Fruit fly (Drosophila melanogaster) whole organism, embryonic: Measurements from ENCODE around the gene CG7016.

Experiments used
- Abd-B ChIP-seq: fragments of 200-800 bp; sonication (Bioruptor generic); optimal IDR thresholded peaks from 2 replicates; lab custom pipeline; 2018; ENCODE audit warnings: missing biosample characterization, mild to moderate bottlenecking, missing genetic modification characterization, moderate library complexity
- Adf1 ChIP-seq: fragments of 200-800 bp; sonication (Bioruptor generic); IDR thresholded peaks from 2 replicates; pipeline ENCODE4 v1.3.6; 2022; ENCODE audit warnings: missing biosample characterization, missing genetic modification characterization
- Bdp1 ChIP-seq: fragments of 200-800 bp; sonication (Bioruptor generic); optimal IDR thresholded peaks from 3 replicates; lab custom pipeline; 2016; ENCODE audit warnings: missing biosample characterization, missing genetic modification characterization
- CG10209 ChIP-seq: fragments of 200-800 bp; sonication (Bioruptor generic); optimal IDR thresholded peaks from 3 replicates; lab custom pipeline; 2017; ENCODE audit warnings: missing biosample characterization, mild to moderate bottlenecking, missing genetic modification characterization, missing genetic modification reagents
- CG10267 ChIP-seq: fragments of 200-800 bp; sonication (Bioruptor generic); optimal IDR thresholded peaks from 2 replicates; lab custom pipeline; 2018; ENCODE audit warnings: missing biosample characterization, mild to moderate bottlenecking, missing genetic modification characterization, moderate library complexity
- CG10654 ChIP-seq: fragments of 200-800 bp; sonication (Bioruptor generic); optimal IDR thresholded peaks from 2 replicates; lab custom pipeline; 2016; ENCODE audit warnings: missing biosample characterization, missing genetic modification characterization
- CG11247 ChIP-seq: fragments of 200-800 bp; sonication (Bioruptor generic); IDR thresholded peaks from 2 replicates; pipeline ENCODE4 v1.3.6; 2022; ENCODE audit warnings: missing biosample characterization, missing genetic modification characterization
- CG11695 ChIP-seq: fragments of 200-800 bp; sonication (Bioruptor generic); IDR thresholded peaks from 3 replicates; pipeline ENCODE4 v1.3.6; 2022; ENCODE audit warnings: missing biosample characterization, missing genetic modification characterization
- CG12391 ChIP-seq: fragments of 200-800 bp; sonication (Bioruptor generic); optimal IDR thresholded peaks from 3 replicates; lab custom pipeline; 2018; ENCODE audit warnings: missing biosample characterization, mild to moderate bottlenecking, missing genetic modification characterization, moderate library complexity
- CG12659 ChIP-seq: fragments of 200-800 bp; sonication (Bioruptor generic); optimal IDR thresholded peaks from 3 replicates; lab custom pipeline; 2017; ENCODE audit warnings: mild to moderate bottlenecking, missing biosample characterization, missing genetic modification reagents, missing genetic modification characterization
- CG13424 ChIP-seq: fragments of 200-800 bp; sonication (Bioruptor generic); optimal IDR thresholded peaks from 2 replicates; lab custom pipeline; 2019; ENCODE audit warnings: missing biosample characterization, mild to moderate bottlenecking, missing genetic modification characterization, moderate library complexity
- CG14014 ChIP-seq: fragments of 200-800 bp; sonication (Bioruptor generic); IDR thresholded peaks from 2 replicates; pipeline ENCODE4 v1.3.6; 2022; ENCODE audit warnings: missing biosample characterization, missing genetic modification characterization
- CG15269 ChIP-seq: fragments of 200-800 bp; sonication (Bioruptor generic); optimal IDR thresholded peaks from 2 replicates; lab custom pipeline; 2018; ENCODE audit warnings: missing biosample characterization, mild to moderate bottlenecking, missing genetic modification characterization, moderate library complexity
- CG16779 ChIP-seq: fragments of 200-800 bp; sonication (Bioruptor generic); IDR thresholded peaks from 2 replicates; pipeline ENCODE4 v1.3.6; 2022; ENCODE audit warnings: missing biosample characterization, missing genetic modification characterization
- CG18599 ChIP-seq: fragments of 200-800 bp; sonication (Bioruptor generic); optimal IDR thresholded peaks from 3 replicates; lab custom pipeline; 2017; ENCODE audit warnings: missing biosample characterization, missing genetic modification characterization, mild to moderate bottlenecking, moderate library complexity, missing genetic modification reagents
- CG31441 ChIP-seq: fragments of 200-800 bp; sonication (Bioruptor generic); IDR thresholded peaks from 2 replicates; pipeline ENCODE4 v1.3.6; 2022; ENCODE audit warnings: missing biosample characterization, missing genetic modification characterization
- CG6813 ChIP-seq: fragments of 200-800 bp; sonication (Bioruptor generic); optimal IDR thresholded peaks from 2 replicates; lab custom pipeline; 2017; ENCODE audit warnings: missing biosample characterization, missing genetic modification characterization, mild to moderate bottlenecking, moderate library complexity, missing genetic modification reagents
- CG7839 ChIP-seq: fragments of 200-800 bp; sonication (Bioruptor generic); optimal IDR thresholded peaks from 3 replicates; lab custom pipeline; 2018; ENCODE audit warnings: missing biosample characterization, mild to moderate bottlenecking, missing genetic modification characterization, moderate library complexity
- Deaf1 ChIP-seq: fragments of 200-800 bp; optimal IDR thresholded peaks from 3 replicates; lab custom pipeline; 2019; ENCODE audit warnings: missing biosample characterization, mild to moderate bottlenecking, missing genetic modification characterization, moderate library complexity
- Doc3 ChIP-seq: fragments of 200-800 bp; sonication (Bioruptor generic); IDR thresholded peaks from 3 replicates; pipeline ENCODE4 v1.3.6; 2022; ENCODE audit warnings: missing biosample characterization, missing genetic modification characterization; ENCODE audit not compliant: partially characterized antibody
- Fer3 ChIP-seq: fragments of 200-800 bp; sonication (Bioruptor generic); optimal IDR thresholded peaks from 2 replicates; lab custom pipeline; 2018; ENCODE audit warnings: missing biosample characterization, mild to moderate bottlenecking, missing genetic modification characterization, moderate library complexity
- HLH3B ChIP-seq: fragments of 200-800 bp; sonication (Bioruptor generic); IDR thresholded peaks from 2 replicates; pipeline ENCODE4 v1.3.6; 2022; ENCODE audit warnings: missing biosample characterization, missing genetic modification characterization
- Lpt ChIP-seq: fragments of >200 bp; optimal IDR thresholded peaks from 2 replicates; lab custom pipeline; 2018; ENCODE audit warnings: missing biosample characterization, missing genetic modification characterization
- MBD-R2 ChIP-seq: fragments of 200-800 bp; sonication (Bioruptor generic); IDR thresholded peaks from 2 replicates; pipeline ENCODE4 v1.3.6; 2022; ENCODE audit warnings: missing biosample characterization, missing genetic modification characterization
- Meics ChIP-seq: fragments of 200-800 bp; sonication (Bioruptor generic); optimal IDR thresholded peaks from 2 replicates; lab custom pipeline; 2017; ENCODE audit warnings: missing biosample characterization, mild to moderate bottlenecking, missing genetic modification characterization
- Nf-YA ChIP-seq: fragments of 200-800 bp; sonication (Bioruptor generic); IDR thresholded peaks from 2 replicates; pipeline ENCODE4 v1.3.6; 2022; ENCODE audit warnings: missing biosample characterization, missing genetic modification characterization
- Oaz ChIP-seq: fragments of 200-800 bp; sonication (Bioruptor generic); IDR thresholded peaks from 2 replicates; pipeline ENCODE4 v1.3.6; 2022; ENCODE audit warnings: missing biosample characterization, missing genetic modification characterization
- Oli ChIP-seq: fragments of 200-800 bp; sonication (Bioruptor generic); optimal IDR thresholded peaks from 2 replicates; lab custom pipeline; 2018; ENCODE audit warnings: missing biosample characterization, mild to moderate bottlenecking, missing genetic modification characterization, moderate library complexity
- Sox100B ChIP-seq: fragments of 200-800 bp; sonication (Bioruptor generic); optimal IDR thresholded peaks from 3 replicates; lab custom pipeline; 2018; ENCODE audit warnings: missing biosample characterization, mild to moderate bottlenecking, missing genetic modification characterization
- ac ChIP-seq: fragments of 200-800 bp; sonication (Bioruptor generic); optimal IDR thresholded peaks from 3 replicates; lab custom pipeline; 2017; ENCODE audit warnings: missing biosample characterization, mild to moderate bottlenecking, missing genetic modification characterization
- ash1 ChIP-seq: fragments of 200-800 bp; sonication (Bioruptor generic); optimal IDR thresholded peaks from 2 replicates; lab custom pipeline; 2018; ENCODE audit warnings: missing biosample characterization, mild to moderate bottlenecking, missing genetic modification characterization
- cwo ChIP-seq: fragments of 200-800 bp; sonication (Bioruptor generic); optimal IDR thresholded peaks from 3 replicates; lab custom pipeline; 2017; ENCODE audit warnings: missing biosample characterization, missing genetic modification characterization, mild to moderate bottlenecking, moderate library complexity, missing genetic modification reagents
- dysf ChIP-seq: fragments of 200-800 bp; sonication (Bioruptor generic); IDR thresholded peaks from 3 replicates; pipeline ENCODE4 v1.3.6; 2022; ENCODE audit warnings: missing biosample characterization, missing genetic modification characterization
- ewg ChIP-seq: fragments of 200-800 bp; sonication (Bioruptor generic); optimal IDR thresholded peaks from 3 replicates; lab custom pipeline; 2017; ENCODE audit warnings: mild to moderate bottlenecking, missing biosample characterization, missing genetic modification reagents, missing genetic modification characterization
- hkb ChIP-seq, 2 experiments: fragments of 200-800 bp in 1 of 2; fragments of >200 bp in 1 of 2; sonication (Bioruptor generic) in 1 of 2; IDR thresholded peaks in 1 of 2; optimal IDR thresholded peaks in 1 of 2; 2 replicates each; pipeline versions ENCODE4 v1.3.6 to Lab custom; 2017 to 2022; ENCODE audit warnings: missing biosample characterization in 1 of 2, missing genetic modification characterization in 1 of 2
- ken ChIP-seq: fragments of 200-800 bp; sonication (Bioruptor generic); IDR thresholded peaks from 3 replicates; pipeline ENCODE4 v1.3.6; 2022; ENCODE audit warnings: missing biosample characterization, missing genetic modification characterization
- lab ChIP-seq: fragments of 200-800 bp; sonication (Bioruptor generic); optimal IDR thresholded peaks from 3 replicates; lab custom pipeline; 2017; ENCODE audit warnings: missing biosample characterization, missing genetic modification characterization, mild to moderate bottlenecking, moderate library complexity, missing genetic modification reagents
- lmd ChIP-seq: fragments of 200-800 bp; sonication (Bioruptor generic); IDR thresholded peaks from 2 replicates; pipeline ENCODE4 v1.3.6; 2022; ENCODE audit warnings: missing biosample characterization, missing genetic modification characterization
- nerfin-2 ChIP-seq: fragments of 200-800 bp; sonication (Bioruptor generic); IDR thresholded peaks from 2 replicates; pipeline ENCODE4 v1.3.6; 2022; ENCODE audit warnings: missing biosample characterization, missing genetic modification characterization; ENCODE audit not compliant: partially characterized antibody
- nmo ChIP-seq: fragments of 200-800 bp; sonication (Bioruptor generic); optimal IDR thresholded peaks from 2 replicates; lab custom pipeline; 2018; ENCODE audit warnings: missing biosample characterization, mild to moderate bottlenecking, missing genetic modification characterization, moderate library complexity
- otp ChIP-seq: fragments of 200-800 bp; sonication (Bioruptor generic); IDR thresholded peaks from 3 replicates; pipeline ENCODE4, ENCODE4 v1.3.6; 2022; ENCODE audit warnings: missing biosample characterization, missing genetic modification characterization
- prd ChIP-seq, 3 experiments: fragments of >200 bp in 2 of 3; fragments of 200-800 bp in 1 of 3; sonication (Bioruptor generic) in 1 of 3; optimal IDR thresholded peaks in 2 of 3; IDR thresholded peaks in 1 of 3; 2 replicates in 2 of 3; 3 replicates in 1 of 3; pipeline versions ENCODE4 v1.3.6 to Lab custom; 2017 to 2022; ENCODE audit warnings: missing biosample characterization in 1 of 3, missing genetic modification characterization in 1 of 3
- psq ChIP-seq: fragments of 200-800 bp; sonication (Bioruptor generic); optimal IDR thresholded peaks from 2 replicates; lab custom pipeline; 2017; ENCODE audit warnings: missing biosample characterization, missing genetic modification characterization
- ranshi ChIP-seq: fragments of 200-800 bp; sonication (Bioruptor generic); IDR thresholded peaks from 2 replicates; pipeline ENCODE4 v1.3.6; 2022; ENCODE audit warnings: missing biosample characterization, missing genetic modification characterization
- run ChIP-seq: fragments of 200-800 bp; sonication (Bioruptor generic); optimal IDR thresholded peaks from 3 replicates; lab custom pipeline; 2018; ENCODE audit warnings: missing biosample characterization, mild to moderate bottlenecking, missing genetic modification characterization
- sens ChIP-seq: fragments of 200-800 bp; sonication (Bioruptor generic); peaks from one replicate; lab custom pipeline; 2016; ENCODE audit warnings: missing biosample characterization, missing genetic modification characterization
- slou ChIP-seq: fragments of 200-800 bp; sonication (Bioruptor generic); optimal IDR thresholded peaks from 3 replicates; lab custom pipeline; 2016; ENCODE audit warnings: missing biosample characterization, missing genetic modification characterization
- tgo ChIP-seq: fragments of 200-800 bp; sonication (Bioruptor generic); IDR thresholded peaks from 3 replicates; pipeline ENCODE4 v1.3.6; 2022; ENCODE audit warnings: missing biosample characterization, missing genetic modification characterization
- zen2 ChIP-seq: fragments of 200-800 bp; sonication (Bioruptor generic); IDR thresholded peaks from 3 replicates; pipeline ENCODE4 v1.3.6; 2022; ENCODE audit warnings: missing biosample characterization, missing genetic modification characterization; ENCODE audit not compliant: partially characterized antibody

CG7016 gene

DNA sequence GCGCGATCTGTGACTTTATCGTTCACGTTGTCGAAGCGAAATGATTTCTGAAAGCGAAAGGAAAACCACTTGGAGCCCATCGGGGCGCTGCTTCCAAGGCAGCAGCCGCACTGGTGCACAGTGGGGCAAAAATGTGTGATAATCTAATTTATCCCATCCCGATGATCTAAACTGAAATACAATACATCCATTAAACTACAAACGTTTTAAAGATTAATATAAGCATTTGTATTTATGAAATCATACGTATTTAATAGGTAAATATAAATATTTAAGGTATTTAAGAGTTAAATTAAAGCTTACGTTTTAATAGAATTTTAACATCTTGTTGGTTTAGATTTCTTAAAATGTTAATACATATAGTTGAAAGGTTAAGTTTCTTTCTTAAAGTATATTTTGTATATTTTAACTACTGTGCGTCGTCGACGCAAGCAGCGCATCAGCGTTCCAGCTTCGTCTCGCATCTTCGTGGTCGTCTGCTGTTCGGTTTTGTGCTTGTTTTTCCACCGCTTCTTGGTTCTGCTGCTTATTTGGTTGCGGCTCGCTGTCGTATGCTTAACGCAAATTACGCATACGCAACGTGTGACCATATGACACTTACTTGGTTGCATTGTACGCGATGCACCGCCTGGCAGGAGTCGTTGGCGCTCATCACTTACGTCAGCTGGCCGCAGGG, 43.4 kb downstream of the CG7016 start, which contains the start of gene CG13643 (continued):
- TF ChIP-seq CG14014 = 0 out of 2 replicates have a peak, but pooled peaks have one; percentile 35
- TF ChIP-seq ac (GFP tag; lab: Kevin White, UChicago) = no peak
- no peak for TF ChIP-seq ash1 (GFP tag; lab: Kevin White, UChicago)
- TF ChIP-seq Bdp1 (GFP tag; lab: Kevin White, UChicago) = no peak
- no peak for TF ChIP-seq CG10654 (GFP tag; lab: Kevin White, UChicago)
- TF ChIP-seq lmd (GFP tag; lab: Robert Waterston, UW) = peak; percentile 15; the same call in 1 of the 2 replicates
- 0 out of 3 replicates have a peak, but pooled peaks have one; percentile 23 for TF ChIP-seq ken
- TF ChIP-seq Meics (GFP tag; lab: Kevin White, UChicago) = peak; percentile 53
- TF ChIP-seq CG13424 (tag; lab: Kevin White, UChicago) = peak; percentile 64
- TF ChIP-seq Adf1 (GFP tag; lab: Robert Waterston, UW) = peak; percentile 34; the same call in 1 of the 2 replicates
- no peak for TF ChIP-seq CG16779 (GFP tag; lab: Robert Waterston, UW)
- TF ChIP-seq CG12659 (GFP tag; lab: Kevin White, UChicago) = peak; percentile 24
- no peak for TF ChIP-seq tgo (GFP tag; lab: Robert Waterston, UW)
- no peak for TF ChIP-seq hkb (optimal IDR thresholded peaks at IDR 0.05; lab: Kevin White, UChicago)
- TF ChIP-seq hkb (GFP tag; IDR thresholded peaks at IDR 0.05; lab: Robert Waterston, UW) = 0 out of 2 replicates have a peak, but pooled peaks have one; percentile 34
- TF ChIP-seq Oli (tag; lab: Kevin White, UChicago) = peak; percentile 33
- TF ChIP-seq zen2 (GFP tag; lab: Robert Waterston, UW) = no peak
- TF ChIP-seq Sox100B = peak; percentile 68
- peak; percentile 76 for TF ChIP-seq Deaf1 (tag; lab: Kevin White, UChicago)
- peak; percentile 67 for TF ChIP-seq CG15269 (tag; lab: Kevin White, UChicago)
- peak; percentile 42; the same call in 1 of the 3 replicates for TF ChIP-seq CG11695 (GFP tag; lab: Robert Waterston, UW)
- peak; percentile 37 for TF ChIP-seq CG12391 (tag; lab: Kevin White, UChicago)
- peak; percentile 34 for TF ChIP-seq CG10209 (GFP tag; lab: Kevin White, UChicago)
- TF ChIP-seq ewg (GFP tag; lab: Kevin White, UChicago) = no peak
- peak; percentile 45 for TF ChIP-seq nmo
- peak; percentile 60; the same call in 2 of the 3 replicates for TF ChIP-seq dysf
- TF ChIP-seq psq (GFP tag; lab: Kevin White, UChicago) = no peak
- peak; percentile 12 for TF ChIP-seq cwo (GFP tag; lab: Kevin White, UChicago)
- TF ChIP-seq CG7839 = peak; percentile 3
- no peak for TF ChIP-seq ranshi
- peak; percentile 30 for TF ChIP-seq CG10267 (tag; lab: Kevin White, UChicago)
- no peak for TF ChIP-seq CG11247 (GFP tag; lab: Robert Waterston, UW)
- no peak for TF ChIP-seq Oaz (GFP tag; lab: Robert Waterston, UW)
- no peak for TF ChIP-seq prd (optimal IDR thresholded peaks at IDR 0.05; lab: Kevin White, UChicago)
- 0 out of 3 replicates have a peak, but pooled peaks have one; percentile 9 for TF ChIP-seq prd (GFP tag; IDR thresholded peaks at IDR 0.05; lab: Robert Waterston, UW)
- TF ChIP-seq run (tag; lab: Kevin White, UChicago) = peak; percentile 13
- peak; percentile 55; the same call in 1 of the 2 replicates for TF ChIP-seq CG31441 (GFP tag; lab: Robert Waterston, UW)
- peak; percentile 52 for TF ChIP-seq lab (GFP tag; lab: Kevin White, UChicago)

DNA sequence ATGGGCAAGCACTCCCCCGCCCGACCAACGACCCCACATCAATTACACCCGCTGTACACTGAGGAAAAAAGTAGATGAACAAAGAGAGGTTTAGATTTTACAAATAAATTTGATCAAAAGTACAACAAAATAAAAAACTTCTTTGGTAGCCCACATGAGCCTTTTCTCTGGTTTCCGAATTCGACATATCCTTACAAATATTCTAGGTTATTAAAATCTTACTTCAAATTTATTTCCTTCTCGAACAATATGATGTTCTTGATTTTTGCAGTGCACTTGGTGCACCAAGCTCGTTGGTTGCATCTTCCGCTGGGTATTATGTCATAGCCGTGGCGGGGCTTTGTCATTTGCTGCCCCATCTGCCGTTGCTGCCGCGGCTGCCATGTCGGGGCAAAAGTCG, 43.9 kb downstream of the CG7016 start:
- TF ChIP-seq Abd-B = no peak
- TF ChIP-seq otp = no peak
- no peak for TF ChIP-seq HLH3B (GFP tag; lab: Robert Waterston, UW)
- TF ChIP-seq MBD-R2 (GFP tag; lab: Robert Waterston, UW) = no peak
- TF ChIP-seq sens (GFP tag; lab: Kevin White, UChicago) = peak; percentile 35
- no peak for TF ChIP-seq slou (GFP tag; lab: Kevin White, UChicago)
- no peak for TF ChIP-seq Fer3
- no peak for TF ChIP-seq nerfin-2
- TF ChIP-seq Nf-YA (GFP tag; lab: Robert Waterston, UW) = no peak
- no peak for TF ChIP-seq CG18599
- TF ChIP-seq Doc3 (GFP tag; lab: Robert Waterston, UW) = no peak
- TF ChIP-seq CG6813 (GFP tag; lab: Kevin White, UChicago) = no peak
- no peak for TF ChIP-seq Lpt (GFP tag; lab: Kevin White, UChicago)
